Fruit fly (Drosophila melanogaster): Measurements from ENCODE around the gene tacc.

DNA sequence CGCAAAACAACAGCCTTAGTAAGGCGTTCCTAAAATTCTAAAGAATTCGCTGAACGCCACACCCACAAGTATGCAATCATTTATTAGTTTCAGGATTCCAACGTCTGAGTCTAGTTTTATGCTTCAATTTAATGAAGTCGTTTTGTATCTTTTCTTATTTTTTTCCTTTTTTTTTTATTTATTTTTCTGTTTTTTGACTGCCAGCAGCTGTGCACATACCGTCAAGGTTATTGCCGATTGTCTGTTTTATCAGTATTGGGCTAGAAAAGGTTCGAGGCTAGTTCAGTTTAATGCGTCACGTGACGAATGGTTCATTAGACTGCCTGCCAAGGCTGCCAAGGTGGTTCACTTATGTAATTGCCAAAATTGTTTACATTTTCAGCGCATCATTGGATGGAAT, 12.5 kb upstream of the tacc start:
- TF ChIP-seq CG11085 (GFP tag; IDR thresholded peaks at IDR 0.05) (no peak), Xbp1 (GFP tag; optimal IDR thresholded peaks at IDR 0.05) (no peak), kay (GFP tag; optimal IDR thresholded peaks at IDR 0.05) (no peak), CG17361 (GFP tag; IDR thresholded peaks at IDR 0.05) (no peak), CG9727 (GFP tag; optimal IDR thresholded peaks at IDR 0.05) (no peak), D (optimal IDR thresholded peaks at IDR 0.05) (no peak), D (GFP tag; optimal IDR thresholded peaks at IDR 0.05) (no peak), HmgZ (tag; optimal IDR thresholded peaks at IDR 0.05) (no peak), CG12769 (tag; optimal IDR thresholded peaks at IDR 0.05) (no peak), sob (GFP tag; IDR thresholded peaks at IDR 0.05) (no peak), CG3847 (GFP tag; IDR thresholded peaks at IDR 0.05) (no peak), disco-r (GFP tag; optimal IDR thresholded peaks at IDR 0.05) (no peak), yki (optimal IDR thresholded peaks at IDR 0.05) (no peak)

Data from whole organism, embryonic.